Fruit fly (Drosophila melanogaster): Measurements from ENCODE around the gene Taf11.
A peak's percentile ranks its signal among the peaks of the same experiment; 100 is the strongest.

The Taf11 gene

dm6 chr2L:9758856-9759255 is 4.2 kb downstream of the Taf11 start:
- no peak for TF ChIP-seq CG17801 (GFP tag; optimal IDR thresholded peaks at IDR 0.05; ENCODE audit: partially characterized antibody)

- TF ChIP-seq CG17801 (GFP tag; optimal IDR thresholded peaks at IDR 0.05; ENCODE audit: partially characterized antibody): peak; percentile 61
Observed at dm6 chr2L:9757990-9758814, 4.9 kb downstream of the Taf11 start, which contains the start of gene zf30C. Gene zf30C (plus strand): TSS chr2L:9758342.

dm6 chr2L:9754817-9755216 is 8.2 kb downstream of the Taf11 start:
- no peak for TF ChIP-seq CG17801 (GFP tag; optimal IDR thresholded peaks at IDR 0.05; ENCODE audit: partially characterized antibody)

- TF ChIP-seq CG17801 (GFP tag; optimal IDR thresholded peaks at IDR 0.05; ENCODE audit: partially characterized antibody): no peak
Observed at dm6 chr2L:9753357-9753756, 9.7 kb downstream of the Taf11 start.

- TF ChIP-seq CG17801 (GFP tag; optimal IDR thresholded peaks at IDR 0.05; ENCODE audit: partially characterized antibody): no peak
Observed at dm6 chr2L:9749745-9750144, 13.3 kb downstream of the Taf11 start, which contains the start of gene Cyp4e3. Gene Cyp4e3 (minus strand): TSS chr2L:9750071.

- no peak for TF ChIP-seq CG17801 (GFP tag; optimal IDR thresholded peaks at IDR 0.05; ENCODE audit: partially characterized antibody)
Observed at dm6 chr2L:9746236-9747225, 16.5 kb downstream of the Taf11 start, which contains the start of gene Nckx30C. Gene Nckx30C (minus strand): TSS chr2L:9746495.

dm6 chr2L:9744634-9745033 is 18.4 kb downstream of the Taf11 start:
- no peak for TF ChIP-seq CG17801 (GFP tag; optimal IDR thresholded peaks at IDR 0.05; ENCODE audit: partially characterized antibody)

- TF ChIP-seq CG17801 (GFP tag; optimal IDR thresholded peaks at IDR 0.05; ENCODE audit: partially characterized antibody): no peak
Observed at dm6 chr2L:9743823-9744222, 19.2 kb downstream of the Taf11 start.

- TF ChIP-seq CG17801 (GFP tag; optimal IDR thresholded peaks at IDR 0.05; ENCODE audit: partially characterized antibody): no peak
Observed at dm6 chr2L:9739685-9740084, 23.4 kb downstream of the Taf11 start.

- TF ChIP-seq CG17801 (GFP tag; optimal IDR thresholded peaks at IDR 0.05; ENCODE audit: partially characterized antibody): no peak
Observed at dm6 chr2L:9737803-9738202, 25.3 kb downstream of the Taf11 start.

- no peak for TF ChIP-seq CG17801 (GFP tag; optimal IDR thresholded peaks at IDR 0.05; ENCODE audit: partially characterized antibody)
Observed at dm6 chr2L:9737360-9737759, 25.7 kb downstream of the Taf11 start.

- no peak for TF ChIP-seq CG17801 (GFP tag; optimal IDR thresholded peaks at IDR 0.05; ENCODE audit: partially characterized antibody)
Observed at dm6 chr2L:9736000-9736695, 26.9 kb downstream of the Taf11 start, which contains the start of gene CG13117. Gene CG13117 (plus strand): TSS chr2L:9736645.

- no peak for TF ChIP-seq CG17801 (GFP tag; optimal IDR thresholded peaks at IDR 0.05; ENCODE audit: partially characterized antibody)
Observed at dm6 chr2L:9734134-9734533, 28.9 kb downstream of the Taf11 start.

- TF ChIP-seq CG17801 (GFP tag; optimal IDR thresholded peaks at IDR 0.05; ENCODE audit: partially characterized antibody): no peak
Observed at dm6 chr2L:9731269-9731668, 31.8 kb downstream of the Taf11 start.
